Fruit fly (Drosophila melanogaster): ENCODE measurements around the gene CG5194.

CG5194 gene

DNA sequence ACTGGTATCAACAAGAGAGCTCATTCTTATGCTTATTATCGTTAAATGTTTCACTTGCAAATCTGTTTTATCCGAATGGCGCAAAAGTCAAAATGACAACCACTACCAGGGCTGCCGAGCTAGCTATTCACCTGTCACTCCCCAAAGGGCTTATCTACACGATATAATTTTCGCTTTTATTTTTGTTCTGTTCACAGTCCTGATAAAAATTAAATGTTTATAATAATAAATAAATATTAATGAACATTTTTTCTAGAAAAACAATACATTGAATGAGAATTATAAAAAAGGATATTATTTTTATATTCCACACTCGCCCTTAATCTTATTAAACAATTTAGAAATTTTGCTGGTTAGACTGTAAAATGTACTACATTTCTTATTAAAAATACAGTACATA is at the start of gene CG5194:
TSS of gene CG5194 (minus strand) at position 101 of the 400 bp plus-strand sequence.
- no peak for TF ChIP-seq CG17801 (GFP tag; optimal IDR thresholded peaks at IDR 0.05; ENCODE audit: partially characterized antibody)

DNA sequence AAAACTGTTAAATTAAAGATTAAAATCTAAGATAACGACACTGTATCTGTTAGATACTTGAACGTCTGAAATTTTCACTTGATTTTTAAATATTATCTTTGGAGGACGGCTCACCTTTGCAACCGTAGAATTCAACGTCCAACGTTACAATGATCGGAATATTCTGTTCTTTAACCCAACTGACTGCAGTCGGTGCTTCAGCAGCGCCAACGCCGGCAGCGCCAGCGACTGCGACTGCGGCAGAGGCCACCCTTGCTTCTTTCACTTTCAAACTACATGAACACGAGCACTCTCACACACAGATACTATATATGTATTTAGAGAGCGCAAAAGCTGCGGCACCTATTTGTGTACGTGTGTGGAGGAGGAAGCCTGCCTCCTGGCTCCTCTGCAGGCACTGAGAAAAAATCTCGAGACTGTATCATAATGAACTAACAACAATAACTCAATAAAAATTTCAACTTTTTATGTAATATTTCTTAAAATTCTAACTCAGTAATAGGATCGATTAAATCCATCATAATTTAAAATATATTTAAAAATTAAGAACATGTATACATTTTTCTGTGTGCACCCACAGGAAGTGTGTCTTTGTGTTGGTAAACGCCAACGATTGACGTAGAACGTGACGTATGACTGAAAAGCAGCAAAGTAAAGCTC is 47.9 kb upstream of the CG5194 start:
- peak; percentile 52 for TF ChIP-seq CG17801 (GFP tag; optimal IDR thresholded peaks at IDR 0.05; ENCODE audit: partially characterized antibody)

DNA sequence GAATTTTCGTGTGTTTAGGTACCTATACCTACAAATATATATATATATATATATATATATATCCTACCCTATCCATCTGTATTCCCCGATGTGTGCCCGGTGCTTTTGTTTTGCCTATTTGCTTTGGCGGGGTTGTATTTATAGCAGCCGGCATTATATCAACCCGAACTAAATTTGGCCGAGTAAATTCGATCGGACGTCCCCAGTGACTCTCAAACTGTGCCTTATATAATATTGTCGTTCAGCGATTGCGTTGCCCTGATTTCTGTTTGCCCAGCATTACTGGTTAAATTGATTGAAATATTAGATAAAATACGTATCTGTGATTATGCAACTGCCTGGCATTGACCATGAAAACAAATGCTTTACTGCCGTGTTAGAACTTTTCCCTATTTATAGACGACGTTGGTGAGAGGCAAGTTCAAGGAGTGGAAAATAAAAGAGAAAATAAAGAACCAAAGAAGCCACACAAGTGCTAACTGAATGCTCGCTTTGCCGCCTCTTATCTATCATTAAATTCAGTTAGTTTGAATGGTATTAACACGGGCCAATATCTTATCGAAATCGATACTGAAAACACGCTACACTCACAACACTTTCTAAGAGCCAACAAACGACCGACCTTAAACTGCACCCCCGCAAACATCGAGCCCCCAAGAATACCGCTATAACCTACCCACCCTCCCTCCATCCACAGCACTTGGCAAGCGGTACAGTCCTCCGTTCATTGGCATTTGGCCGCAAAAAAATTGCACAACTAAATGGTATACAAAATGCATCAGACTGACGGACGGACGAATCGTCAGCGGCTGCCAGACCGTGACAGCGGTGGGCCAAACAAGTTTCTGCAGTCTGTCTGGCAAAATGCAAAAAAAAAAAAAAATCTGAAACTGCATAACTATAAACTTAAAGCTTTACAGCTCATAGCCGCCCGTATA is 46.5 kb upstream of the CG5194 start:
- TF ChIP-seq CG17801 (GFP tag; optimal IDR thresholded peaks at IDR 0.05; ENCODE audit: partially characterized antibody) = no peak

DNA sequence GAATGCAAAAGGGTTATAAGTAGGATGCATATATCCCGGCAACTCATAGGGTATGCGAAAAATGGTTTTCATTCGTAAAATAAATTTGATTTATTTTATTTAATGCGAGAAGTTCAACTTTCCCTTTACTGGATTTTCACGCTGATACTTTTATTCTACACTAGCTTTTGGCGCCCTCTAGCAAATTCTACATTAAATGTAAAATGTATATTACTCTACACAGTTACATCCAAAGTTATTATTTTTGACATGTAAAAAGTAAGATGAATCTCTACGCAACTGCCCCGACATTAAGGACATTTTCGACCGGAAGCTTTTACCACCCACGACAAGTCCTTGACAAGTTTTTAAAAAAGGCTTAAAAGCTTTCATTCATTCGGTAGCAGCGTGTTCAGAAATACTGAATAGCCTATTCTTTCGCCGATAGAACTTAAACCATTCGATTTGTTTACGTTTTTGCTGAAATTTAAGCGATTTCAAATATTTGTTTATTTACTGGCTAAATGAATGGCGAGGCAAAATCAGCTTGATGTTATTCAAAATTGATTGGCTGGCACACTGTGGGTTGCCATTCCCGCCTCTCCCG is 45.3 kb upstream of the CG5194 start:
- no peak for TF ChIP-seq CG17801 (GFP tag; optimal IDR thresholded peaks at IDR 0.05; ENCODE audit: partially characterized antibody)

DNA sequence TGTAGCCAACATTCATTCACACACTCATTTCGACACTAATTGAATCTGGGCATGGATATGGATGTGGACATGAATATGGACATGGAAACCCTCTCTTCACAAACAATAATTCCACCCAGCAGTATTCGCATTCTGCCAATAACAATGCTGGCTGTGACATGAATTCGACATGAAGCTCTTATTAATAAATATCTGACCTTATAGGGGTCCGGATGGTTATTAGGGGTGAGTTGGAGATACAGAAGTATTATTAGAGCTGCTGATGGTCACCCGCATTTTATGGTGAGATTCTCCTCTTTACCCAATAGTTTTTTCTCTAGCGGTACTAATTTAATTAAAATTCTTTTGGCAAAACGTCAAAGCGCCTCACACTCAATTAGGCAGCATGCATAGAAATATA is 44.6 kb upstream of the CG5194 start:
- TF ChIP-seq CG17801 (GFP tag; optimal IDR thresholded peaks at IDR 0.05; ENCODE audit: partially characterized antibody) = no peak

DNA sequence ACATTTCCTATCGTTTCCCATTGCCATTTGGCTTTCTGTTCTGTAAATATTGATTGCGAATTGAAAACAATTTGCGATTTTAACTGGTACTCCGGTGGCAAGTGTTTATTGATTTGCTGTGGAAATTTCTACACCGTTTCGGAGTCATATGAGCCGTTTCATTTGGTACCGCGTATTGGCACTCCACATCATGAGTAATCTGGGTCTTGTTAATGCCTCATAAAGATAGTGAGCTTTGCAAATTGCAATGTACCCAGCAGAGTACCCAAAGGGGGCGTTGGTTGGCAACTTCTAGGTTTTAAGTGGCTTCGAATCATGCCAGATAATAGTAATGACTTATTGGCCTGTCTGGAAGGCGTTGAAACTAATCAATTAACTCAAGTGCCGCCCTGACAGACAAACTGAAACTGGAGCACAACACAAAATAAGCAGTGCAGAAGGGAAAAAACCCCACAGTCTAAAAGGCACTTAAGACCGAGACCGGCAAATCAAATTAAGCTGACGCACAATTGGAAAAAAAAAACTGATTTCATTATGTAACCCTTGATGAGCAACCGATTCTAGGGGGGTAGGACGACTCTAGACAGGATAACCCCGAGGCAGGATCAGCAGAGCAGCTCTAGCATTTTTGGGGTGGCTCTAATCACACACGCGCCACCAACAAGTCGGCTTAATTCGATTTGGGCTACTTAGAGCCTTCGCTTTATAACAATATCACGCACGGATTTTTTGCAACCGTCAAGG is 43.3 kb upstream of the CG5194 start:
- no peak for TF ChIP-seq CG17801 (GFP tag; optimal IDR thresholded peaks at IDR 0.05; ENCODE audit: partially characterized antibody)

DNA sequence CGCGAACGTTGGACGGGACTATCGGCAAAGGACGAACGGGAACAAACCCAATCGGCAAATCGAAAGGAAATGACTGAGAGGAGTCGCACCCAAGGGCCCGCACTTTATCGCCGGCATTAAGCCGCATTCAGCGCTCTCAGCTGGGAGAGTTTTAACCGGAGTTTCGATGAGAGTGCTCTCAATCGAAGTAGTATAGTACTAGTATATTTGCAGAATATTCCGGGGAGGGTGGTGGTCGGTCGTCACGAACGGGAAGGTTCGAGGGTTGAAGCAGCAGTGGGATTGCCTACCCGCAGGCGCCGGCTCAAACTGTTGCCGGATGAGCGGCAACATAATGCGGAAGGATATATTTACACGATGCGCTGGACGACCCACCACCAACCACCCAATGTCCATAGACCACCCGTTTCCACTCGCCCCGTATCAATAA is 42.2 kb upstream of the CG5194 start:
- TF ChIP-seq CG17801 (GFP tag; optimal IDR thresholded peaks at IDR 0.05; ENCODE audit: partially characterized antibody) = no peak

DNA sequence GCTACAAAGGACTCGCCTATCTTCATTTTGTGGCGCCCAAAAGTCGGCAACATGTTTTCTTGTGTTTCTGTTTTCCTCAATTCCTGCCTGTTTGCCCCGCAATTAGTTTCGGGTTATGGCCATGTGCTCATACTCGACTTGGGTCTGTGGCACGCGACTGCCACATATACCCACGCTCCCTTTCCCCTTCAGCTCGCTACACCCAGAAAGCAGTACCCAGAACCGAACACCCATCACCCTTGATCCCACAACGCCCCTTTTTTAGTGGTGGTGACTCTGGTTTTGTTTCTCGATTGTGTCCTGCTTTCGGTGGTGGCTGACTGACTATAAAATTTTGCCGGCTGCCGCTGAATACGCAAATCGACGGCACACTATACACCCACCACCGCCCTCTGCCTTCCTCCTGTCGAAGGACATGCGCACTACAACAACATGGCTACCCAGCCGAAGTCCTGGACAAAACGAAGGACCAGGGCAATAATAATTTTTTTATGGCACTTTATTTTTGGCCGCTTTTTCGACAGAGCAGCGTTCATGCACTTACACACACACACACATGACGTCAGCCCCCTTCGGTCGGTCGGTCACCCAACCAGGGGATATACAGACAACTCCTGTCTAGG is 40.9 kb upstream of the CG5194 start:
- no peak for TF ChIP-seq CG17801 (GFP tag; optimal IDR thresholded peaks at IDR 0.05; ENCODE audit: partially characterized antibody)

DNA sequence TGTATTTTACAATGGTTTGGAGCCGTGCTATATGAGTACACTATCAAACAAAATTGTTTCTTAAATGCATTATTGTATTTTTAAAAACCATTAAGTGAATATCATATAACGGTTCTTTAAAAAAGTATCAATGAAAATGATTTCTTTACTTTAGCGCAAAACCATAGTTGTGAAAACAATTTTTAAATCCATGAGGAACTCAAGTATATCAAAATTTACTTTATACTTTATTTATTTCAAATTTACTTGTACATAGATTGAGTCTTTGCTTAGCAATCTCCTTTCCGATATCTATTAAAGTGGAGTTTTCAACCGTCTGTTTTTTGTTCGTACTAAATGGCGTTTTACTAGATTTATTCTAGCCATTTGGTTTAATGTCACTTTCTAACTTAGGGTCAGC is 37.4 kb upstream of the CG5194 start, which contains the start of gene Argk2:
TSS of gene Argk2 (plus strand) at position 378 of the 400 bp plus-strand sequence.
- no peak for TF ChIP-seq CG17801 (GFP tag; optimal IDR thresholded peaks at IDR 0.05; ENCODE audit: partially characterized antibody)

DNA sequence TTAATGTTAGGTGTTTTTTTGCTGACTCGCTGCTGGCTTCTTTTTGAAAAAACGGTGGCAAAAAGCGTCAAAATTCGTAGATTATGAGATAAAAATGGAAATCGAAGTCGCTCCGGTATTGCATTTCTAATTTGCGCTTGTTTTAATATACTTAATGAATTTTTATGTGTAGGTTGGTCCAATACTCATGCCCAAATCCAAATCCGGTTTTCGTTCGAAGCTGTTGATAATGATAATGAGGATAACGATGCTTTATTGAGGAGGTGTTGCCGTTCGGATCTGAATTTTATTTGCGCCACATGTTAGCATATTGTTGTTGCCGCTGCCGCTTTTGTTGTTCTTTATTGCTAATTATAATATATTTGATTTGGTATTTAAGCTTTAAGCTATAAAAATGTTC is 36.6 kb upstream of the CG5194 start:
- no peak for TF ChIP-seq CG17801 (GFP tag; optimal IDR thresholded peaks at IDR 0.05; ENCODE audit: partially characterized antibody)

DNA sequence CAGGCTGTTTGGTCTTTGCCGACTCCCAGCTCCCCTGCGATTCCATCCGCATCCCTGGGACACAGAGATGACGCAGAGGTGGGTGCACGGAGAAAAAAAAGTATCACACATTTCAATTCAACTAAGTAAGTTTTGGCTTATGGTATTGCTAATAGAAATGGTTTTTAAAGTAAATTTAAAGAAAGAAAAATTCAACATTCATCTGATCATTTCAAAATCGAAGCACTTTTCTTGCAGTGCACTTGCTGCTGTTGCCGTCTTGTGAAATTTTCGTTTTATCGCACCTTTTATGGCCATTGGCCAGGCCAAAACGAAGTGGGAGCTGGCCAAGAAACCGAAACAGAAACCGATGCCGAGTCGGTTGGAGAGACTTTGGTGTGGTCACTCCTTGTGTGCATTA is 35.7 kb upstream of the CG5194 start:
- TF ChIP-seq CG17801 (GFP tag; optimal IDR thresholded peaks at IDR 0.05; ENCODE audit: partially characterized antibody) = no peak

DNA sequence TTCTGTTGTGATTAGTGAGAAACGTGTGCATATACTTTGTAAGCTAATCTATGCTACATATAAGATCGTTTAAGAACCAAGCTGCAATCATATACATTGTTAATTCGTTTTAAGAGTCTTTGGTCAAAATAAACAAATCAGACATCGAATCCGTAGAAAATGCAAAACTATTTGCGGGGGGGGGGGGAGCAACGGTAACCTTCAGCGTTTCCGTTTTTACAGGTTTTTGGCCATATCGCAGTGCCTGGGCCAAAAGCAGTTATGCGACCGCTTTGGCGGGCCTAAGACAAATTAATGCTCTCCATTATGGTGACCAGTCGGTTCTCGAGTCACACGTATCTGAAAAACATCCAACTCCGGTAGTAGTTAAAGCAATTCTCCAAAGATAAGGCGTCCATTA is 35.3 kb upstream of the CG5194 start:
- no peak for TF ChIP-seq CG17801 (GFP tag; optimal IDR thresholded peaks at IDR 0.05; ENCODE audit: partially characterized antibody)

DNA sequence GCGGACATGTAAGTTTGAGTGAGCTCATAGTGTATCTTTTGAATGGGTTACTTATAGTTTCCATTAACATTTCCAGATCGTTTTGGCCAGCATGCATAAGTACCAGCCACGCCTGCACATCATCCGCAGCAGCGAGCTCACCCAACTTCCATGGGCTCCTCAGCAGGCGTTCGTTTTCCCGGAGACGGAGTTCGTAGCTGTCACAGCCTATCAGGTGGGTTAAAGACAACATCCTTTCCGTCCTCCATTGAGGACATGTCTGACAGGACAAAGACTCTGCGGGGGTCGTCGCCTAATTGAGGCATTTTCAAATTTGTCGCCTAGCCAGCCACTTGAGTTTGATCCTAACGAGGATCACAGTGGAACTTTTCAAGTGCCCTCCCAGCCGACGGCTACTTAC is 34.0 kb upstream of the CG5194 start:
- no peak for TF ChIP-seq CG17801 (GFP tag; optimal IDR thresholded peaks at IDR 0.05; ENCODE audit: partially characterized antibody)

DNA sequence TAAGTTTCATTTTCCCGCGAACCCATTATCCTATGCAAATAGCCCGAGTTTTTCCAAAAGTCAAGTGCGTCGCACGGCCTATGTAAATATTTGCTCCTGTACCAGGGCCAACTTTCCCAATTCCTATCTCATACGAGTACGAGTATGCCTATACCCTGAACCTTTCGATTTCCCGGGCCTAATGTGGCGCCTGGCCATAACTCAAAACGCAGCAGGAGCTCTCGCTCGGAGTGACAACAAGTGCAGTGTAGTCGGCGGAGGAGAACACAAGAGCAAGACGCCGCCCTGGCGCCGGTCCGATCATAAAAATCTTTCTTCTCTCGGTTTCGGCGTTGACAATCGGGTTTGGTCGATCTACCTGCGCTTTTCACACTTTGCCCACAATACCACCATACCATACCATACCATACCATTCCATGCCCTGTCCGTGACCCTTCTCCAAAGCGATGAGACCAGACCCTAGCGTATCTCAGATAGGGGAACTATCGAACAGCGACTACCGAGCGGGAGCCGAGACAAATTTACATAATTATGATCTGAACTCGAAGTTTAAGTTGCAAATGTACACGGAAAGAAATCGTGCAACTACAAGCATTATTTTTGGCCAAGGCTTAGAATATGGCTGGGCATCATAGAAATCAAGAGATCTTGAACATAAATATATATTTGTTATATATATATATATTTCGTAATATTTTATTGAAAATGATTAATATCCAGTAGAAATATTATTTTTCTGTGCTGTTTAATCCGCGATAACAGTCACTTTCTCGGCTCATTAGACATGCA is 32.8 kb upstream of the CG5194 start:
- no peak for TF ChIP-seq CG17801 (GFP tag; optimal IDR thresholded peaks at IDR 0.05; ENCODE audit: partially characterized antibody)
